Worm (Caenorhabditis elegans) whole organism, L4 larva: ENCODE results near the gene C09G9.8.

Experiments
- ces-1 ChIP-seq: fragments of 150-350 bp; sonication (generic microtip); optimal IDR thresholded peaks from 4 replicates; lab custom pipeline; 2014; ENCODE audit warnings: missing biosample characterization, missing genetic modification reagents, missing genetic modification characterization
- madf-9 ChIP-seq: fragments of 200-800 bp; sonication (Bioruptor generic); conservative IDR thresholded peaks from 2 replicates; pipeline ENCODE4 v1.3.6; 2022; ENCODE audit warnings: missing genetic modification reagents, missing genetic modification characterization, missing compliant biosample characterization
- mxl-3 ChIP-seq: fragments of 200-800 bp; sonication (Bioruptor generic); optimal IDR thresholded peaks from 2 replicates; lab custom pipeline; 2018; ENCODE audit warnings: mild to moderate bottlenecking, missing genetic modification characterization, missing compliant biosample characterization
- nhr-237 ChIP-seq: sonication (generic microtip); optimal IDR thresholded peaks from 2 replicates; lab custom pipeline; 2017; ENCODE audit warnings: missing biosample characterization, missing genetic modification characterization
- pqm-1 ChIP-seq: sonication (generic microtip); optimal IDR thresholded peaks from 2 replicates; lab custom pipeline; 2017; ENCODE audit warnings: missing biosample characterization, missing genetic modification characterization
- tag-97 ChIP-seq: fragments of 200-800 bp; sonication (Bioruptor generic); IDR thresholded peaks from 2 replicates; pipeline ENCODE4 v1.3.6; 2022; ENCODE audit warnings: missing genetic modification characterization, missing compliant biosample characterization
- zfp-3 ChIP-seq: fragments of 200-800 bp; sonication (Bioruptor generic); conservative IDR thresholded peaks from 2 replicates; pipeline ENCODE4 v1.3.6; 2022; ENCODE audit warnings: missing genetic modification reagents, missing genetic modification characterization, missing compliant biosample characterization
- ztf-11 ChIP-seq: fragments of 150-350 bp; optimal IDR thresholded peaks from 2 replicates; lab custom pipeline; 2014; ENCODE audit warnings: missing biosample characterization, missing genetic modification characterization

ce11 chrIV:8848983-8849382 is 32.3 kb upstream of the C09G9.8 start:
- TF ChIP-seq zfp-3, result no peak
- no peak for TF ChIP-seq pqm-1
- TF ChIP-seq nhr-237 (tag; lab: Kevin White, UChicago), result no peak
- TF ChIP-seq tag-97, result no peak
- TF ChIP-seq ztf-11, result no peak
- no peak for TF ChIP-seq mxl-3
- TF ChIP-seq madf-9, result no peak
- no peak for TF ChIP-seq ces-1
